Worm (Caenorhabditis elegans) whole organism, L1 larva: Measurements from ENCODE around the gene ham-1.

ENCODE experiments used
- Y116A8C.19 ChIP-seq: sonication (generic microtip); optimal IDR thresholded peaks from 2 replicates; lab custom pipeline; 2016; ENCODE audit warnings: missing compliant biosample characterization, missing genetic modification characterization, borderline replicate concordance
- aha-1 ChIP-seq: fragments of 150-350 bp; optimal IDR thresholded peaks from 2 replicates; lab custom pipeline; 2014; ENCODE audit warnings: missing biosample characterization, missing genetic modification characterization
- ama-1 ChIP-seq: fragments of 150-350 bp; optimal IDR thresholded peaks from 2 replicates; lab custom pipeline; 2014
- blmp-1 ChIP-seq: fragments of 150-350 bp; optimal IDR thresholded peaks from 2 replicates; lab custom pipeline; 2014; ENCODE audit warnings: missing biosample characterization, missing genetic modification characterization
- ceh-8 ChIP-seq: fragments of 200-800 bp; sonication (Bioruptor generic); optimal IDR thresholded peaks from 2 replicates; lab custom pipeline; 2018; ENCODE audit warnings: mild to moderate bottlenecking, missing genetic modification characterization, moderate library complexity, missing compliant biosample characterization
- ceh-88 ChIP-seq: fragments of 200-800 bp; sonication (Bioruptor generic); IDR thresholded peaks from 2 replicates; pipeline ENCODE4 v1.3.6; 2022; ENCODE audit warnings: missing genetic modification characterization, missing compliant biosample characterization
- ceh-90 ChIP-seq: sonication (generic microtip); optimal IDR thresholded peaks from 2 replicates; lab custom pipeline; 2016; ENCODE audit warnings: missing genetic modification characterization, missing compliant biosample characterization
- dpl-1 ChIP-seq, 3 experiments: fragments of 150-350 bp in 2 of 3; sonication (generic microtip) in 1 of 3; optimal IDR thresholded peaks; 2 replicates each; lab custom pipeline; 2014 to 2017; ENCODE audit warnings: missing biosample characterization in 3 of 3, missing genetic modification characterization in 3 of 3, missing genetic modification reagents in 3 of 3
- dsc-1 ChIP-seq: sonication (generic microtip); optimal IDR thresholded peaks from 2 replicates; lab custom pipeline; 2016; ENCODE audit warnings: mild to moderate bottlenecking, missing genetic modification characterization, missing compliant biosample characterization
- efl-3 ChIP-seq: fragments of 200-800 bp; sonication (Bioruptor generic); optimal IDR thresholded peaks from 2 replicates; lab custom pipeline; 2018; ENCODE audit warnings: mild to moderate bottlenecking, missing genetic modification characterization, missing compliant biosample characterization
- elt-3 ChIP-seq, 6 experiments: fragments of 150-350 bp in 1 of 6; sonication (generic microtip); optimal IDR thresholded peaks; 2 replicates each; lab custom pipeline; 2017 to 2018; ENCODE audit warnings: missing biosample characterization in 6 of 6, missing genetic modification characterization in 6 of 6, inconsistent platforms in 1 of 6
- ets-5 ChIP-seq: fragments of 200-800 bp; sonication (Bioruptor generic); IDR thresholded peaks from 2 replicates; pipeline ENCODE4 v1.3.6; 2022; ENCODE audit warnings: missing genetic modification characterization, missing compliant biosample characterization
- fkh-10 ChIP-seq: sonication (generic microtip); optimal IDR thresholded peaks from 2 replicates; lab custom pipeline; 2017; ENCODE audit warnings: missing biosample characterization, missing genetic modification reagents, missing genetic modification characterization
- fkh-4 ChIP-seq: sonication (generic microtip); optimal IDR thresholded peaks from 2 replicates; lab custom pipeline; 2016; ENCODE audit warnings: missing compliant biosample characterization, missing genetic modification characterization, borderline replicate concordance
- fos-1 ChIP-seq: fragments of 150-350 bp; optimal IDR thresholded peaks from 2 replicates; lab custom pipeline; 2014; ENCODE audit warnings: missing biosample characterization, missing genetic modification characterization
- grh-1 ChIP-seq: fragments of 200-800 bp; sonication (Bioruptor generic); IDR thresholded peaks from 2 replicates; pipeline ENCODE4 v1.3.6; 2022; ENCODE audit warnings: missing genetic modification reagents, missing genetic modification characterization, missing compliant biosample characterization
- hpl-2 ChIP-seq: fragments of 150-350 bp; optimal IDR thresholded peaks from 2 replicates; lab custom pipeline; 2014; ENCODE audit warnings: missing biosample characterization, missing genetic modification reagents, missing genetic modification characterization
- irx-1 ChIP-seq: sonication (generic microtip); optimal IDR thresholded peaks from 2 replicates; lab custom pipeline; 2016; ENCODE audit warnings: missing genetic modification characterization, missing compliant biosample characterization
- isw-1 ChIP-seq: fragments of 200-800 bp; sonication (Bioruptor generic); IDR thresholded peaks from 2 replicates; pipeline ENCODE4 v1.3.6; 2022; ENCODE audit warnings: missing genetic modification characterization, missing compliant biosample characterization
- jun-1 ChIP-seq: fragments of 150-350 bp; optimal IDR thresholded peaks from 2 replicates; lab custom pipeline; 2014; ENCODE audit warnings: missing biosample characterization, missing genetic modification reagents, missing genetic modification characterization
- lin-14 ChIP-seq: fragments of 200-800 bp; sonication (Bioruptor generic); optimal IDR thresholded peaks from 2 replicates; lab custom pipeline; 2018; ENCODE audit warnings: mild to moderate bottlenecking, missing genetic modification characterization, moderate library complexity, missing compliant biosample characterization
- lin-15B ChIP-seq: fragments of 150-350 bp; sonication (generic microtip); optimal IDR thresholded peaks from 3 replicates; lab custom pipeline; 2014; ENCODE audit warnings: missing biosample characterization, missing genetic modification characterization
- lin-35 ChIP-seq, 2 experiments: fragments of 150-350 bp; optimal IDR thresholded peaks; 2 replicates each; lab custom pipeline; 2014; ENCODE audit warnings: missing biosample characterization in 2 of 2, missing genetic modification characterization in 2 of 2, missing genetic modification reagents in 2 of 2
- lir-3 ChIP-seq: sonication (generic microtip); optimal IDR thresholded peaks from 2 replicates; lab custom pipeline; 2016; ENCODE audit warnings: mild to moderate bottlenecking, missing genetic modification characterization, moderate library complexity, missing compliant biosample characterization; ENCODE audit not compliant: poor library complexity
- mdl-1 ChIP-seq, 2 experiments: fragments of 150-350 bp; optimal IDR thresholded peaks; 2 replicates each; lab custom pipeline; 2014 to 2017; ENCODE audit warnings: missing biosample characterization in 2 of 2, missing genetic modification characterization in 2 of 2, inconsistent platforms in 1 of 2
- nhr-11 ChIP-seq: fragments of 150-350 bp; optimal IDR thresholded peaks from 2 replicates; lab custom pipeline; 2014; ENCODE audit warnings: missing biosample characterization, missing genetic modification characterization
- nhr-19 ChIP-seq: fragments of 200-800 bp; sonication (Bioruptor generic); conservative IDR thresholded peaks from 2 replicates; pipeline ENCODE4 v1.3.6; 2022; ENCODE audit warnings: missing genetic modification characterization, missing compliant biosample characterization
- nhr-20 ChIP-seq: sonication (generic microtip); optimal IDR thresholded peaks from 2 replicates; lab custom pipeline; 2016; ENCODE audit warnings: mild to moderate bottlenecking, missing genetic modification characterization, missing compliant biosample characterization
- nhr-84 ChIP-seq: sonication (generic microtip); optimal IDR thresholded peaks from 2 replicates; lab custom pipeline; 2017; ENCODE audit warnings: missing biosample characterization, missing genetic modification characterization
- nhr-85 ChIP-seq: sonication (generic microtip); peaks from one replicate; lab custom pipeline; 2016; ENCODE audit warnings: missing genetic modification characterization, inconsistent platforms, missing compliant biosample characterization
- nhr-90 ChIP-seq: sonication (generic microtip); optimal IDR thresholded peaks from 2 replicates; lab custom pipeline; 2016; ENCODE audit warnings: mild to moderate bottlenecking, missing genetic modification characterization, missing compliant biosample characterization; ENCODE audit not compliant: poor library complexity
- pag-3 ChIP-seq: sonication (generic microtip); optimal IDR thresholded peaks from 2 replicates; lab custom pipeline; 2017; ENCODE audit warnings: missing genetic modification characterization, mild to moderate bottlenecking, missing compliant biosample characterization, antibody characterized with exemption, borderline replicate concordance; ENCODE audit not compliant: insufficient read depth
- pqm-1 ChIP-seq: sonication (generic microtip); optimal IDR thresholded peaks from 3 replicates; lab custom pipeline; 2017; ENCODE audit warnings: missing biosample characterization, missing genetic modification characterization
- skn-1 ChIP-seq: fragments of 150-350 bp; optimal IDR thresholded peaks from 2 replicates; lab custom pipeline; 2014; ENCODE audit warnings: missing biosample characterization, missing genetic modification characterization
- snpc-4 ChIP-seq: fragments of 150-350 bp; optimal IDR thresholded peaks from 2 replicates; lab custom pipeline; 2014; ENCODE audit warnings: missing biosample characterization, missing genetic modification characterization
- sox-4 ChIP-seq: sonication (generic microtip); optimal IDR thresholded peaks from 2 replicates; lab custom pipeline; 2016; ENCODE audit warnings: missing genetic modification characterization, missing compliant biosample characterization
- sptf-1 ChIP-seq: fragments of 150-350 bp; optimal IDR thresholded peaks from 2 replicates; lab custom pipeline; 2014; ENCODE audit warnings: missing biosample characterization, missing genetic modification characterization
- sup-37 ChIP-seq: fragments of 200-800 bp; sonication (Bioruptor generic); optimal IDR thresholded peaks from 2 replicates; lab custom pipeline; 2018; ENCODE audit warnings: mild to moderate bottlenecking, missing genetic modification characterization, missing compliant biosample characterization
- unc-30 ChIP-seq: sonication (generic microtip); optimal IDR thresholded peaks from 2 replicates; lab custom pipeline; 2017; ENCODE audit warnings: missing biosample characterization, missing genetic modification characterization
- unc-62 ChIP-seq: fragments of 150-350 bp; optimal IDR thresholded peaks from 2 replicates; lab custom pipeline; 2014; ENCODE audit warnings: missing biosample characterization, missing genetic modification reagents, missing genetic modification characterization
- unc-86 ChIP-seq: sonication (generic microtip); optimal IDR thresholded peaks from 2 replicates; lab custom pipeline; 2016; ENCODE audit warnings: missing genetic modification characterization, missing compliant biosample characterization
- vab-15 ChIP-seq: sonication (generic microtip); optimal IDR thresholded peaks from 2 replicates; lab custom pipeline; 2017; ENCODE audit warnings: missing genotype, mild to moderate bottlenecking, missing genetic modification characterization, missing compliant biosample characterization
- xbp-1 ChIP-seq: sonication (generic microtip); optimal IDR thresholded peaks from 2 replicates; lab custom pipeline; 2016; ENCODE audit warnings: missing genetic modification characterization, missing compliant biosample characterization

The ham-1 gene

ce11 chrIV:12558925-12559450, 17.0 kb downstream of the ham-1 start, which contains the start of the genes ZK795.2 and ZK795.3 (continued):
- TF ChIP-seq vab-15 (tag; lab: Kevin White, UChicago) (no peak), jun-1 (tag; lab: Kevin White, UChicago) (peak; percentile 44), lin-15B (tag; lab: Kevin White, UChicago) (no peak), elt-3 (tag; optimal IDR thresholded peaks at IDR 0.05; lab: Kevin White, UChicago) (peak in 2 of 6 experiments; percentile 26 to 43), ceh-90 (peak; percentile 47), Y116A8C.19 (tag; lab: Kevin White, UChicago) (no peak), fkh-4 (no peak), irx-1 (tag; lab: Kevin White, UChicago) (peak; percentile 56), nhr-20 (tag; lab: Kevin White, UChicago) (peak; percentile 65), fos-1 (tag; lab: Kevin White, UChicago) (peak; percentile 48), grh-1 (GFP tag; lab: Robert Waterston, UW) (no peak), fkh-10 (GFP tag; lab: Kevin White, UChicago) (no peak), nhr-90 (tag; lab: Kevin White, UChicago) (peak; percentile 70), pag-3 (tag; lab: Kevin White, UChicago) (no peak), unc-86 (peak; percentile 38), unc-62 (no peak), lin-35 (GFP tag; optimal IDR thresholded peaks at IDR 0.05; lab: Kevin White, UChicago) (peak; percentile 99), blmp-1 (tag; lab: Kevin White, UChicago) (peak; percentile 58), lir-3 (tag; lab: Kevin White, UChicago) (no peak), sup-37 (no peak), dpl-1 (GFP tag; optimal IDR thresholded peaks at IDR 0.05; lab: Kevin White, UChicago) (peak; percentile 98 to 99 (median 98)), lin-14 (GFP tag; lab: Kevin White, UChicago) (peak; percentile 71), sox-4 (tag; lab: Kevin White, UChicago) (no peak), ceh-8 (no peak), dsc-1 (tag; lab: Kevin White, UChicago) (peak; percentile 61), xbp-1 (peak; percentile 62), nhr-19 (GFP tag; lab: Robert Waterston, UW) (peak; percentile 66), mdl-1 (tag; optimal IDR thresholded peaks at IDR 0.05; lab: Kevin White, UChicago) (peak in 1 of 2 experiments; percentile 47), ama-1 (no peak), isw-1 (GFP tag; lab: Robert Waterston, UW) (peak; percentile 47)

ce11 chrIV:12560568-12560967, 18.6 kb downstream of the ham-1 start, which contains the start of gene snb-7:
Gene snb-7 (plus strand): TSS chrIV:12560868.
- TF ChIP-seq skn-1 (tag; lab: Kevin White, UChicago) = no peak
- no peak for TF ChIP-seq aha-1 (tag; lab: Kevin White, UChicago)
- no peak for TF ChIP-seq fos-1 (tag; lab: Kevin White, UChicago)
- no peak for TF ChIP-seq nhr-90 (tag; lab: Kevin White, UChicago)
- no peak for TF ChIP-seq elt-3 (tag; optimal IDR thresholded peaks at IDR 0.05; lab: Kevin White, UChicago)
- no peak for TF ChIP-seq unc-30 (tag; lab: Kevin White, UChicago)
- no peak for TF ChIP-seq ceh-88
- TF ChIP-seq hpl-2 (GFP tag; lab: Kevin White, UChicago) = no peak
- TF ChIP-seq unc-62 = no peak
- TF ChIP-seq nhr-11 (tag; lab: Kevin White, UChicago) = no peak
- TF ChIP-seq nhr-84 (tag; lab: Kevin White, UChicago) = no peak
- no peak for TF ChIP-seq pqm-1 (tag; lab: Kevin White, UChicago)
- no peak for TF ChIP-seq nhr-85
- no peak for TF ChIP-seq grh-1 (GFP tag; lab: Robert Waterston, UW)
- TF ChIP-seq sptf-1 (tag; lab: Kevin White, UChicago) = no peak
- no peak for TF ChIP-seq ets-5 (GFP tag; lab: Robert Waterston, UW)
- TF ChIP-seq efl-3 = no peak
- no peak for TF ChIP-seq snpc-4 (tag; lab: Kevin White, UChicago)
